Worm (Caenorhabditis elegans) whole organism, young adult: ENCODE results near the gene C15H11.10.

ENCODE experiments used
- B0019.2 ChIP-seq: fragments of 200-800 bp; sonication (Bioruptor generic); conservative IDR thresholded peaks from 2 replicates; pipeline ENCODE4 v1.3.6; 2022; ENCODE audit warnings: missing genetic modification reagents, missing genetic modification characterization, missing compliant biosample characterization
- B0035.1 ChIP-seq: sonication (generic microtip); optimal IDR thresholded peaks from 2 replicates; lab custom pipeline; 2016; ENCODE audit warnings: missing genetic modification characterization, mild to moderate bottlenecking, missing compliant biosample characterization, missing genotype, missing genetic modification reagents
- D2030.7 ChIP-seq: fragments of 200-800 bp; sonication (Bioruptor generic); IDR thresholded peaks from 2 replicates; pipeline ENCODE4 v1.3.6; 2022; ENCODE audit warnings: missing genetic modification reagents, missing genetic modification characterization, missing compliant biosample characterization
- F49E8.2 ChIP-seq: sonication (generic microtip); optimal IDR thresholded peaks from 3 replicates; lab custom pipeline; 2017; ENCODE audit warnings: missing genetic modification characterization, mild to moderate bottlenecking, missing compliant biosample characterization, antibody characterized with exemption, moderate library complexity; ENCODE audit not compliant: insufficient read depth
- K12H6.12 ChIP-seq: fragments of 200-800 bp; sonication (Bioruptor generic); optimal IDR thresholded peaks from 2 replicates; lab custom pipeline; 2018; ENCODE audit warnings: mild to moderate bottlenecking, missing genetic modification characterization, missing compliant biosample characterization
- T26A5.8 ChIP-seq: sonication (generic microtip); optimal IDR thresholded peaks from 2 replicates; lab custom pipeline; 2016; ENCODE audit warnings: missing genetic modification characterization, missing compliant biosample characterization
- Y56A3A.18 ChIP-seq: fragments of 200-800 bp; sonication (Bioruptor generic); IDR thresholded peaks from 2 replicates; pipeline ENCODE4 v1.3.6; 2022; ENCODE audit warnings: missing genetic modification reagents, missing genetic modification characterization, missing compliant biosample characterization
- Y95B8A.8 ChIP-seq: fragments of 200-800 bp; sonication (Bioruptor generic); IDR thresholded peaks from 2 replicates; pipeline ENCODE4 v1.3.6; 2022; ENCODE audit warnings: missing genetic modification reagents, missing genetic modification characterization, missing compliant biosample characterization
- ama-1 ChIP-seq, 3 experiments: fragments of 150-350 bp in 1 of 3; sonication (generic microtip) in 2 of 3; optimal IDR thresholded peaks; 2 replicates each; lab custom pipeline; 2014 to 2018; ENCODE audit warnings: missing biosample characterization in 2 of 3, missing genetic modification characterization in 2 of 3, missing genetic modification reagents in 2 of 3
- aptf-3 ChIP-seq: fragments of 200-800 bp; sonication (Bioruptor generic); IDR thresholded peaks from 2 replicates; pipeline ENCODE4 v1.3.6; 2022; ENCODE audit warnings: missing genetic modification characterization, missing compliant biosample characterization
- athp-1 ChIP-seq: sonication (generic microtip); optimal IDR thresholded peaks from 2 replicates; lab custom pipeline; 2017; ENCODE audit warnings: mild to moderate bottlenecking, missing genetic modification characterization, missing compliant biosample characterization
- attf-3 ChIP-seq: fragments of 200-800 bp; sonication (Bioruptor generic); conservative IDR thresholded peaks from 2 replicates; pipeline ENCODE4 v1.3.6; 2022; ENCODE audit warnings: missing genetic modification reagents, missing genetic modification characterization, missing compliant biosample characterization
- attf-5 ChIP-seq: fragments of 200-800 bp; sonication (Bioruptor generic); optimal IDR thresholded peaks from 2 replicates; lab custom pipeline; 2018; ENCODE audit warnings: mild to moderate bottlenecking, missing genetic modification characterization, missing compliant biosample characterization
- cebp-1 ChIP-seq, 2 experiments: fragments of 200-800 bp in 1 of 2; sonication (Bioruptor generic) in 1 of 2; sonication (generic microtip) in 1 of 2; IDR thresholded peaks in 1 of 2; optimal IDR thresholded peaks in 1 of 2; 2 replicates each; pipeline versions ENCODE4 v1.3.6 to Lab custom; 2017 to 2022; ENCODE audit warnings: missing compliant biosample characterization in 2 of 2, missing genetic modification characterization in 2 of 2, mild to moderate bottlenecking in 1 of 2, missing genetic modification reagents in 1 of 2, moderate library complexity in 1 of 2
- cebp-2 ChIP-seq: fragments of 200-800 bp; sonication (Bioruptor generic); IDR thresholded peaks from 2 replicates; pipeline ENCODE4 v1.3.6; 2022; ENCODE audit warnings: missing genetic modification characterization, missing compliant biosample characterization
- ceh-40 ChIP-seq: fragments of 200-800 bp; sonication (Bioruptor generic); IDR thresholded peaks from 2 replicates; pipeline ENCODE4 v1.3.6; 2022; ENCODE audit warnings: missing genetic modification characterization, missing compliant biosample characterization
- ceh-58 ChIP-seq: fragments of 200-800 bp; sonication (Bioruptor generic); IDR thresholded peaks from 2 replicates; pipeline ENCODE4 v1.3.6; 2022; ENCODE audit warnings: missing genetic modification characterization, missing compliant biosample characterization
- ceh-79 ChIP-seq: sonication (generic microtip); optimal IDR thresholded peaks from 2 replicates; lab custom pipeline; 2017; ENCODE audit warnings: mild to moderate bottlenecking, missing genetic modification characterization, missing compliant biosample characterization
- chd-7 ChIP-seq: sonication (generic microtip); optimal IDR thresholded peaks from 2 replicates; lab custom pipeline; 2016; ENCODE audit warnings: mild to moderate bottlenecking, missing genetic modification characterization, moderate library complexity, missing compliant biosample characterization
- die-1 ChIP-seq: sonication (generic microtip); optimal IDR thresholded peaks from 2 replicates; lab custom pipeline; 2016; ENCODE audit warnings: missing genotype, mild to moderate bottlenecking, missing genetic modification characterization, missing compliant biosample characterization
- dpl-1 ChIP-seq: fragments of 150-350 bp; optimal IDR thresholded peaks from 2 replicates; lab custom pipeline; 2014; ENCODE audit warnings: missing biosample characterization, missing genetic modification reagents, missing genetic modification characterization
- egl-44 ChIP-seq: fragments of 200-800 bp; sonication (Bioruptor generic); IDR thresholded peaks from 2 replicates; pipeline ENCODE4 v1.3.6; 2022; ENCODE audit warnings: missing genetic modification reagents, missing genetic modification characterization, missing compliant biosample characterization
- fkh-3 ChIP-seq: sonication (generic microtip); optimal IDR thresholded peaks from 2 replicates; lab custom pipeline; 2016; ENCODE audit warnings: mild to moderate bottlenecking, missing genetic modification characterization, missing compliant biosample characterization
- hsf-1 ChIP-seq: fragments of 200-800 bp; sonication (Bioruptor generic); IDR thresholded peaks from 2 replicates; pipeline ENCODE4 v1.3.6; 2022; ENCODE audit warnings: missing genetic modification reagents, missing genetic modification characterization, missing compliant biosample characterization
- lin-26 ChIP-seq: fragments of 200-800 bp; sonication (Bioruptor generic); IDR thresholded peaks from 2 replicates; pipeline ENCODE4 v1.3.6; 2022; ENCODE audit warnings: missing genetic modification reagents, missing genetic modification characterization, missing compliant biosample characterization
- mes-4 ChIP-seq: sonication (generic microtip); optimal IDR thresholded peaks from 2 replicates; lab custom pipeline; 2016; ENCODE audit warnings: missing genotype, missing genetic modification characterization, missing compliant biosample characterization
- mxl-1 ChIP-seq: sonication (generic microtip); optimal IDR thresholded peaks from 2 replicates; lab custom pipeline; 2016; ENCODE audit warnings: missing genetic modification characterization, missing compliant biosample characterization
- nfya-1 ChIP-seq: sonication (generic microtip); optimal IDR thresholded peaks from 2 replicates; lab custom pipeline; 2017; ENCODE audit warnings: antibody characterized with exemption, missing compliant biosample characterization, missing genetic modification characterization, borderline replicate concordance; ENCODE audit not compliant: insufficient read depth
- nfyb-1 ChIP-seq: fragments of 200-800 bp; sonication (Bioruptor generic); IDR thresholded peaks from 2 replicates; pipeline ENCODE4 v1.3.6; 2022; ENCODE audit warnings: missing genetic modification reagents, missing genetic modification characterization, missing compliant biosample characterization
- nhr-27 ChIP-seq: fragments of 200-800 bp; sonication (Bioruptor generic); optimal IDR thresholded peaks from 2 replicates; lab custom pipeline; 2018; ENCODE audit warnings: mild to moderate bottlenecking, missing genetic modification characterization, moderate library complexity, missing compliant biosample characterization
- nhr-90 ChIP-seq: sonication (generic microtip); optimal IDR thresholded peaks from 2 replicates; lab custom pipeline; 2016; ENCODE audit warnings: missing genotype, mild to moderate bottlenecking, missing genetic modification characterization, missing compliant biosample characterization
- pbrm-1 ChIP-seq: fragments of 200-800 bp; sonication (Bioruptor generic); IDR thresholded peaks from 2 replicates; pipeline ENCODE4 v1.3.6; 2022; ENCODE audit warnings: missing genetic modification reagents, missing genetic modification characterization, missing compliant biosample characterization
- rec-8 ChIP-seq, 2 experiments: sonication (generic microtip); optimal IDR thresholded peaks; 2 replicates each; lab custom pipeline; 2016; ENCODE audit warnings: mild to moderate bottlenecking in 2 of 2, missing genetic modification characterization in 2 of 2, missing genetic modification reagents in 2 of 2, missing genotype in 2 of 2, missing biosample characterization in 1 of 2, missing compliant biosample characterization in 1 of 2, moderate library complexity in 1 of 2
- repo-1 ChIP-seq: sonication (generic microtip); optimal IDR thresholded peaks from 2 replicates; lab custom pipeline; 2017; ENCODE audit warnings: mild to moderate bottlenecking, missing genetic modification characterization, missing compliant biosample characterization
- snpc-4 ChIP-seq, 5 experiments: fragments of 150-350 bp in 1 of 5; sonication (generic microtip) in 4 of 5; optimal IDR thresholded peaks; 2 replicates each; lab custom pipeline; 2014 to 2018; ENCODE audit warnings: missing genetic modification characterization in 5 of 5, missing biosample characterization in 3 of 5, antibody characterized with exemption in 2 of 5, mild to moderate bottlenecking in 2 of 5, missing compliant biosample characterization in 2 of 5, missing genotype in 2 of 5, moderate library complexity in 2 of 5, missing genetic modification reagents in 1 of 5
- tbx-9 ChIP-seq: sonication (generic microtip); optimal IDR thresholded peaks from 2 replicates; lab custom pipeline; 2016; ENCODE audit warnings: borderline replicate concordance, missing genetic modification characterization, inconsistent platforms, missing compliant biosample characterization
- tlf-1 ChIP-seq: fragments of 200-800 bp; sonication (Bioruptor generic); optimal IDR thresholded peaks from 2 replicates; lab custom pipeline; 2018; ENCODE audit warnings: mild to moderate bottlenecking, missing genetic modification characterization, missing compliant biosample characterization
- ztf-25 ChIP-seq: fragments of 200-800 bp; sonication (Bioruptor generic); IDR thresholded peaks from 2 replicates; pipeline ENCODE4 v1.3.6; 2022; ENCODE audit warnings: missing genetic modification reagents, missing genetic modification characterization, missing compliant biosample characterization
- ztf-26 ChIP-seq: sonication (generic microtip); optimal IDR thresholded peaks from 2 replicates; lab custom pipeline; 2017; ENCODE audit warnings: missing genetic modification characterization, missing compliant biosample characterization

C15H11.10 gene

ce11 chrV:14405647-14406046, 13.7 kb downstream of the C15H11.10 start:
- no peak for TF ChIP-seq B0035.1 (tag; lab: Kevin White, UChicago)
- TF ChIP-seq lin-26 (GFP tag; lab: Robert Waterston, UW) = no peak
- TF ChIP-seq dpl-1 (GFP tag; lab: Kevin White, UChicago) = no peak
- TF ChIP-seq K12H6.12 (tag; lab: Kevin White, UChicago) = no peak
- no peak for TF ChIP-seq tbx-9 (tag; lab: Kevin White, UChicago)
- TF ChIP-seq attf-3 (GFP tag; lab: Robert Waterston, UW) = no peak
- TF ChIP-seq, all 124 proteins: peak for 0

DNA sequence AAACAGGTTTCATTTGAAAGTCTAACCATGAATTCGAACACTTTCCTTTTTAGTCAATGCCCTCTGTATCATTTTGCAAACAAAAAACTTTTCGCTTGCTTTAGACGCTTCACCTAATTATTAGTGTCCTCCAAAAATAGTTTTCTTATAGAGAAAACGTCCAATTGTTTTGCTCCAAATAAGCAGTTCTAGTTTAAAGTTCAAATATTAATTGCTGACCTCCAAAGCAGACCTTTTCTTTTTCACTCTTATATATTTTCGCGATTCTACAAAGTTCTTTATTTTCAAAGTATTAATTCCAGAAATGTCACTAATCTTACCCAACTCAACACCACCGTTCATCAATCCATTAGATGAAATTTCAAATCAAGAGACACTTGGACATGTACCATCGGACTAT, 16.8 kb downstream of the C15H11.10 start, which contains the start of gene gnrr-2:
Gene gnrr-2 (plus strand): TSS at position 301 of the 400 bp plus-strand sequence.
- TF ChIP-seq athp-1 (tag; lab: Kevin White, UChicago) (no peak), snpc-4 (GFP tag; optimal IDR thresholded peaks at IDR 0.05; lab: Kevin White, UChicago) (no peak), snpc-4 (tag; optimal IDR thresholded peaks at IDR 0.05; lab: Kevin White, UChicago) (no peak), Y95B8A.8 (GFP tag; lab: Robert Waterston, UW) (no peak), repo-1 (tag; lab: Kevin White, UChicago) (no peak), lin-26 (GFP tag; lab: Robert Waterston, UW) (no peak), ama-1 (optimal IDR thresholded peaks at IDR 0.05; lab: Kevin White, UChicago) (no peak), ama-1 (GFP tag; optimal IDR thresholded peaks at IDR 0.05; lab: Kevin White, UChicago) (no peak), ztf-26 (tag; lab: Kevin White, UChicago) (no peak), dpl-1 (GFP tag; lab: Kevin White, UChicago) (no peak), T26A5.8 (tag; lab: Kevin White, UChicago) (no peak)
- TF ChIP-seq, all 124 proteins: peak for 0

DNA sequence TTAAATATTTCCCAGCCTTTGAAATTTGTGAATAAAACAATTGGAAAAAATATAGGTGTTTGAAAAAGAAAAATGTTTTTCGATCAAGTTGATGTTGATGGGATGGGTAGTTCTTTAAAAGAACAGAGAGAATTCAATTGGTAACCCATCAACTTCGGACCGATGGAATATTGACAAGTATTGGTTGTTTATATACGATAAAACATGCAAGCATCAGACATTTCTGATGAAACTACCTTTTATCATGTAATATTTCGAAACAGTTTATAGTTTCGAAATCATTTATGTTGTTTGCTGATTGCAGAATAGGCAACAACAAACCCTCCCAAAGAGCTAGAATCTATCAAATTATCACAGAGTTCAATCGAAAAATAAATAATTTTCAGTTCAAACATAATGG, 18.0 kb downstream of the C15H11.10 start:
- TF ChIP-seq fkh-3 (tag; lab: Kevin White, UChicago) (no peak), cebp-1 (GFP tag; IDR thresholded peaks at IDR 0.05; lab: Robert Waterston, UW) (no peak), cebp-1 (tag; optimal IDR thresholded peaks at IDR 0.05; lab: Kevin White, UChicago) (peak; percentile 87), cebp-2 (0 out of 2 replicates have a peak, but pooled peaks have one; percentile 13), aptf-3 (GFP tag; lab: Robert Waterston, UW) (no peak), snpc-4 (GFP tag; optimal IDR thresholded peaks at IDR 0.05; lab: Kevin White, UChicago) (no peak), snpc-4 (tag; optimal IDR thresholded peaks at IDR 0.05; lab: Kevin White, UChicago) (peak in 2 of 4 experiments; percentile 85)

ce11 chrV:14411989-14412388, 20.1 kb downstream of the C15H11.10 start:
- no peak for TF ChIP-seq fkh-3 (tag; lab: Kevin White, UChicago)
- peak; percentile 12 for TF ChIP-seq ceh-79 (tag; lab: Kevin White, UChicago)
- no peak for TF ChIP-seq chd-7 (tag; lab: Kevin White, UChicago)
- peak; percentile 22 for TF ChIP-seq F49E8.2 (tag; lab: Kevin White, UChicago)
- no peak for TF ChIP-seq Y56A3A.18 (GFP tag; lab: Robert Waterston, UW)
- TF ChIP-seq mxl-1 = no peak
- TF ChIP-seq ceh-58 = no peak
- TF ChIP-seq attf-5 (GFP tag; lab: Kevin White, UChicago) = no peak
- TF ChIP-seq B0019.2 = no peak
- 0 out of 2 replicates have a peak, but pooled peaks have one; percentile 32 for TF ChIP-seq hsf-1 (GFP tag; lab: Robert Waterston, UW)
- no peak for TF ChIP-seq athp-1 (tag; lab: Kevin White, UChicago)
- TF ChIP-seq T26A5.8 (tag; lab: Kevin White, UChicago) = no peak
- 0 out of 2 replicates have a peak, but pooled peaks have one; percentile 40 for TF ChIP-seq nfyb-1 (GFP tag; lab: Robert Waterston, UW)
- peak; percentile 0 for TF ChIP-seq tlf-1 (GFP tag; lab: Kevin White, UChicago)
- TF ChIP-seq rec-8 (tag; optimal IDR thresholded peaks at IDR 0.05; lab: Kevin White, UChicago) = no peak
- TF ChIP-seq die-1 (tag; lab: Kevin White, UChicago) = peak; percentile 29
- no peak for TF ChIP-seq pbrm-1 (GFP tag; lab: Robert Waterston, UW)
- no peak for TF ChIP-seq nhr-27
- no peak for TF ChIP-seq D2030.7 (GFP tag; lab: Robert Waterston, UW)
- TF ChIP-seq tbx-9 (tag; lab: Kevin White, UChicago) = no peak
- no peak for TF ChIP-seq cebp-2
- TF ChIP-seq ztf-25 (GFP tag; lab: Robert Waterston, UW) = no peak
- TF ChIP-seq ceh-40 = no peak
- no peak for TF ChIP-seq nfya-1 (tag; lab: Kevin White, UChicago)
- TF ChIP-seq egl-44 (GFP tag; lab: Robert Waterston, UW) = no peak
- TF ChIP-seq aptf-3 (GFP tag; lab: Robert Waterston, UW) = no peak
- TF ChIP-seq nhr-90 (tag; lab: Kevin White, UChicago) = peak; percentile 65
- 0 out of 2 replicates have a peak, but pooled peaks have one; percentile 12 for TF ChIP-seq lin-26 (GFP tag; lab: Robert Waterston, UW)
- TF ChIP-seq mes-4 (tag; lab: Kevin White, UChicago) = no peak
- TF ChIP-seq ama-1 (optimal IDR thresholded peaks at IDR 0.05; lab: Kevin White, UChicago) = peak; percentile 43
- TF ChIP-seq ama-1 (GFP tag; optimal IDR thresholded peaks at IDR 0.05; lab: Kevin White, UChicago) = peak in 1 of 2 experiments; percentile 60
